Fruit fly (Drosophila melanogaster): ENCODE data around the gene CG31917.

Gene CG31917

DNA sequence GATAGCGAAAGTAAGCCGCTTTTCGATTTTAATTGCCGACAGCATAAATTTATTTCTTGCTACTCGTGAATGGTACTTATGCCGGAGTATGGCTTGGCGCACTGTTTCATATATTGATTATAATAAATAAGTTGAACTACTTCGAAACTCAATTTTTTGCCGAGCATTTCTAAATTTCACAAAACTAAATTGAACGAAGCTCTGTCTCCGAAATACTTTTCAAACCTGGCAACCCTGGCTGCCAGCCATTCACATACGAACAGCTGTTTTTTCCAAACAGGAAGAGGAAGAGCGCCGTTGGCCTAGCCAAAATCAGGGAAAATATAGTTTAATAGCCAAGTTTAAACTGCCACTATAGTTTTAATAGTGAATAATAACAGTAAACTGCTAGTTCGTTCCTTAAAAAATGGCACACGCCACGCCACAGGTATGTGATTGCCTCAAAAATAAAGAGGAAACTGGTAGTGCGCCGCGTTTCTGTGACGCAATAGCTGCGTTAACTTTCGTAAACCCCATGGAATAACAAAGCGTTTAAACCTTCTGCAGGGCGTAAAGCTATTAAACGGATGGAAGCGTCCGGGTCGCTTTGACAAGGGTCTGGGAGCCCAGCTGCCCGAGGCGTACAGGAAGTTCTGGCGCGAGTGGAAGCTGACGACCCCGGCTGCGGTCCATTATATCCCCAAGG, 36.8 kb downstream of the CG31917 start, which contains the start of gene mRpL28 (continued):
- TF ChIP-seq CG17612 (GFP tag; IDR thresholded peaks at IDR 0.05) (no peak), vfl (GFP tag; optimal IDR thresholded peaks at IDR 0.05) (no peak), dan (GFP tag; IDR thresholded peaks at IDR 0.05) (no peak), Dbx (GFP tag; IDR thresholded peaks at IDR 0.05) (no peak), amos (GFP tag; IDR thresholded peaks at IDR 0.05; ENCODE audit: partially characterized antibody) (peak; percentile 28; the same call in 1 of the 2 replicates), dmrt99B (tag; optimal IDR thresholded peaks at IDR 0.05) (no peak), Gsc (GFP tag; IDR thresholded peaks at IDR 0.05) (no peak), Side (GFP tag; optimal IDR thresholded peaks at IDR 0.05) (no peak), CG5953 (GFP tag; IDR thresholded peaks at IDR 0.05) (no peak), CG43689 (GFP tag; IDR thresholded peaks at IDR 0.05) (no peak), emc (GFP tag; optimal IDR thresholded peaks at IDR 0.05) (no peak), z (GFP tag; IDR thresholded peaks at IDR 0.05) (no peak), Lpt (GFP tag; optimal IDR thresholded peaks at IDR 0.05) (no peak), pb (GFP tag; optimal IDR thresholded peaks at IDR 0.05) (no peak), Rx (GFP tag; IDR thresholded peaks at IDR 0.05) (no peak), CG31224 (GFP tag; IDR thresholded peaks at IDR 0.05) (no peak), tx (GFP tag; optimal IDR thresholded peaks at IDR 0.05) (no peak), HLH54F (GFP tag; optimal IDR thresholded peaks at IDR 0.05) (peak; percentile 27), CG17912 (GFP tag; optimal IDR thresholded peaks at IDR 0.05) (no peak), HLH4C (GFP tag; IDR thresholded peaks at IDR 0.05; ENCODE audit: partially characterized antibody) (0 out of 3 replicates have a peak, but pooled peaks have one; percentile 13), CG8290 (GFP tag; optimal IDR thresholded peaks at IDR 0.05) (no peak), CG8290 (tag; optimal IDR thresholded peaks at IDR 0.05) (no peak), Tbp (GFP tag; optimal IDR thresholded peaks at IDR 0.05) (no peak), lmd (GFP tag; IDR thresholded peaks at IDR 0.05) (no peak), Oli (tag; optimal IDR thresholded peaks at IDR 0.05) (no peak), CG8924 (tag; optimal IDR thresholded peaks at IDR 0.05) (no peak), CG12659 (GFP tag; optimal IDR thresholded peaks at IDR 0.05) (peak; percentile 58), CG12391 (tag; optimal IDR thresholded peaks at IDR 0.05) (peak; percentile 40), grn (GFP tag; optimal IDR thresholded peaks at IDR 0.05) (no peak), CG11085 (GFP tag; IDR thresholded peaks at IDR 0.05) (no peak), CG11398 (GFP tag; optimal IDR thresholded peaks at IDR 0.05) (no peak), CG1024 (GFP tag; IDR thresholded peaks at IDR 0.05) (no peak), CG31388 (GFP tag; optimal IDR thresholded peaks at IDR 0.05) (no peak), HmgD (GFP tag; optimal IDR thresholded peaks at IDR 0.05) (no peak), CHES-1-like (GFP tag; optimal IDR thresholded peaks at IDR 0.05) (peak; percentile 27), lola (GFP tag; optimal IDR thresholded peaks at IDR 0.05) (peak in 1 of 3 experiments; percentile 0), corto (GFP tag; optimal IDR thresholded peaks at IDR 0.05) (no peak), Doc2 (GFP tag; IDR thresholded peaks at IDR 0.05) (no peak), BEAF-32 (GFP tag; optimal IDR thresholded peaks at IDR 0.05) (peak; percentile 40), CG11723 (GFP tag; optimal IDR thresholded peaks at IDR 0.05) (no peak), Awh (GFP tag; IDR thresholded peaks at IDR 0.05) (no peak), CG15269 (tag; optimal IDR thresholded peaks at IDR 0.05) (no peak), lbe (GFP tag; optimal IDR thresholded peaks at IDR 0.05) (peak; percentile 35), CG3281 (GFP tag; optimal IDR thresholded peaks at IDR 0.05) (peak; percentile 46), Hmr (GFP tag; optimal IDR thresholded peaks at IDR 0.05) (no peak), CG8388 (GFP tag; optimal IDR thresholded peaks at IDR 0.05) (no peak), Trl (optimal IDR thresholded peaks at IDR 0.05) (no peak), Trl (GFP tag; optimal IDR thresholded peaks at IDR 0.05) (peak; percentile 15), Poxn (GFP tag; IDR thresholded peaks at IDR 0.05) (no peak), CG2199 (GFP tag; IDR thresholded peaks at IDR 0.05) (no peak), al (GFP tag; IDR thresholded peaks at IDR 0.05) (no peak), CG5180 (GFP tag; optimal IDR thresholded peaks at IDR 0.05) (no peak)

Measured in whole organism, embryonic.